Fruit fly (Drosophila melanogaster) whole organism, embryonic: ENCODE data around the gene CG8300.

Experiments
- ATbp ChIP-seq: fragments of 200-800 bp; sonication (Bioruptor generic); optimal IDR thresholded peaks from 2 replicates; lab custom pipeline; 2017; ENCODE audit warnings: missing biosample characterization, mild to moderate bottlenecking, missing genetic modification characterization, missing genetic modification reagents
- Adf1 ChIP-seq: fragments of 200-800 bp; sonication (Bioruptor generic); IDR thresholded peaks from 2 replicates; pipeline ENCODE4 v1.3.6; 2022; ENCODE audit warnings: missing biosample characterization, missing genetic modification characterization
- Atf6 ChIP-seq: fragments of 200-800 bp; sonication (Bioruptor generic); IDR thresholded peaks from 2 replicates; pipeline ENCODE4 v1.3.6; 2022; ENCODE audit warnings: missing biosample characterization, missing genetic modification characterization
- Bteb2 ChIP-seq: fragments of 200-800 bp; sonication (Bioruptor generic); optimal IDR thresholded peaks from 2 replicates; lab custom pipeline; 2016; ENCODE audit warnings: missing biosample characterization, missing genetic modification characterization
- CG10431 ChIP-seq: fragments of 200-800 bp; sonication (Bioruptor generic); optimal IDR thresholded peaks from 3 replicates; lab custom pipeline; 2018; ENCODE audit warnings: missing biosample characterization, mild to moderate bottlenecking, missing genetic modification characterization
- CG10462 ChIP-seq: fragments of 200-800 bp; sonication (Bioruptor generic); optimal IDR thresholded peaks from 2 replicates; lab custom pipeline; 2016; ENCODE audit warnings: missing biosample characterization, missing genetic modification characterization
- CG10979 ChIP-seq: fragments of 200-800 bp; sonication (Bioruptor generic); optimal IDR thresholded peaks from 2 replicates; lab custom pipeline; 2018; ENCODE audit warnings: missing biosample characterization, mild to moderate bottlenecking, missing genetic modification characterization, moderate library complexity
- CG11560 ChIP-seq: fragments of 200-800 bp; sonication (Bioruptor generic); IDR thresholded peaks from 3 replicates; pipeline ENCODE4 v1.3.6; 2022; ENCODE audit warnings: missing biosample characterization, missing genetic modification characterization
- CG11723 ChIP-seq: fragments of 200-800 bp; sonication (Bioruptor generic); optimal IDR thresholded peaks from 2 replicates; lab custom pipeline; 2017; ENCODE audit warnings: missing biosample characterization, mild to moderate bottlenecking, missing genetic modification characterization
- CG12391 ChIP-seq: fragments of 200-800 bp; sonication (Bioruptor generic); optimal IDR thresholded peaks from 3 replicates; lab custom pipeline; 2018; ENCODE audit warnings: missing biosample characterization, mild to moderate bottlenecking, missing genetic modification characterization, moderate library complexity
- CG12744 ChIP-seq: fragments of 200-800 bp; sonication (Bioruptor generic); optimal IDR thresholded peaks from 2 replicates; lab custom pipeline; 2016; ENCODE audit warnings: missing biosample characterization, missing genetic modification characterization
- CG12769 ChIP-seq: fragments of 200-800 bp; sonication (Bioruptor generic); optimal IDR thresholded peaks from 2 replicates; lab custom pipeline; 2019; ENCODE audit warnings: missing biosample characterization, mild to moderate bottlenecking, missing genetic modification characterization, moderate library complexity
- CG12942 ChIP-seq: fragments of 200-800 bp; sonication (Bioruptor generic); optimal IDR thresholded peaks from 3 replicates; lab custom pipeline; 2016; ENCODE audit warnings: missing biosample characterization, missing genetic modification characterization
- CG15479 ChIP-seq: fragments of 200-800 bp; sonication (Bioruptor generic); optimal IDR thresholded peaks from 3 replicates; lab custom pipeline; 2019; ENCODE audit warnings: missing biosample characterization, mild to moderate bottlenecking, missing genetic modification characterization, moderate library complexity
- CG17359 ChIP-seq: fragments of 200-800 bp; sonication (Bioruptor generic); optimal IDR thresholded peaks from 3 replicates; lab custom pipeline; 2018; ENCODE audit warnings: missing biosample characterization, mild to moderate bottlenecking, missing genetic modification characterization, moderate library complexity
- CG17568 ChIP-seq: fragments of 200-800 bp; sonication (Bioruptor generic); optimal IDR thresholded peaks from 2 replicates; lab custom pipeline; 2018; ENCODE audit warnings: missing biosample characterization, mild to moderate bottlenecking, missing genetic modification characterization, moderate library complexity
- CG17912 ChIP-seq: fragments of 200-800 bp; sonication (Bioruptor generic); optimal IDR thresholded peaks from 2 replicates; lab custom pipeline; 2018; ENCODE audit warnings: missing biosample characterization, mild to moderate bottlenecking, missing genetic modification characterization
- CG18262 ChIP-seq: fragments of 200-800 bp; optimal IDR thresholded peaks from 3 replicates; lab custom pipeline; 2019; ENCODE audit warnings: missing biosample characterization, mild to moderate bottlenecking, missing genetic modification characterization, moderate library complexity
- CG2199 ChIP-seq: fragments of 200-800 bp; sonication (Bioruptor generic); IDR thresholded peaks from 3 replicates; pipeline ENCODE4 v1.3.6; 2022; ENCODE audit warnings: missing biosample characterization, missing genetic modification characterization
- CG4424 ChIP-seq: fragments of 200-800 bp; sonication (Bioruptor generic); optimal IDR thresholded peaks from 3 replicates; lab custom pipeline; 2016; ENCODE audit warnings: missing biosample characterization, missing genetic modification characterization
- CG6689 ChIP-seq: fragments of 200-800 bp; sonication (Bioruptor generic); IDR thresholded peaks from 2 replicates; pipeline ENCODE4 v1.3.6; 2022; ENCODE audit warnings: missing biosample characterization, missing genetic modification characterization
- CG9215 ChIP-seq: fragments of 200-800 bp; sonication (Bioruptor generic); IDR thresholded peaks from 2 replicates; pipeline ENCODE4 v1.3.6; 2022; ENCODE audit warnings: missing biosample characterization, missing genetic modification characterization
- CG9437 ChIP-seq: fragments of 200-800 bp; sonication (Bioruptor generic); optimal IDR thresholded peaks from 2 replicates; lab custom pipeline; 2018; ENCODE audit warnings: missing biosample characterization, mild to moderate bottlenecking, missing genetic modification characterization
- CkIIα-i1 ChIP-seq: fragments of 200-800 bp; sonication (Bioruptor generic); IDR thresholded peaks from 2 replicates; pipeline ENCODE4 v1.3.6; 2022; ENCODE audit warnings: missing biosample characterization, missing genetic modification characterization
- HHEX ChIP-seq: fragments of 200-800 bp; sonication (Bioruptor generic); optimal IDR thresholded peaks from 3 replicates; lab custom pipeline; 2017; ENCODE audit warnings: missing biosample characterization, mild to moderate bottlenecking, missing genetic modification characterization, missing genetic modification reagents
- Hmx ChIP-seq: fragments of 200-800 bp; sonication (Bioruptor generic); optimal IDR thresholded peaks from 2 replicates; lab custom pipeline; 2016; ENCODE audit warnings: missing biosample characterization, missing genetic modification characterization
- NC2β ChIP-seq: fragments of 200-800 bp; sonication (Bioruptor generic); optimal IDR thresholded peaks from 2 replicates; lab custom pipeline; 2016; ENCODE audit warnings: missing biosample characterization, missing genetic modification characterization
- Nf-YB ChIP-seq: fragments of 200-800 bp; sonication (Bioruptor generic); optimal IDR thresholded peaks from 3 replicates; lab custom pipeline; 2019; ENCODE audit warnings: missing biosample characterization, mild to moderate bottlenecking, missing genetic modification characterization, moderate library complexity
- Oli ChIP-seq: fragments of 200-800 bp; sonication (Bioruptor generic); optimal IDR thresholded peaks from 2 replicates; lab custom pipeline; 2018; ENCODE audit warnings: missing biosample characterization, mild to moderate bottlenecking, missing genetic modification characterization, moderate library complexity
- Opbp ChIP-seq: fragments of 200-800 bp; sonication (Bioruptor generic); IDR thresholded peaks from 3 replicates; pipeline ENCODE4 v1.3.6; 2022; ENCODE audit warnings: missing biosample characterization, missing genetic modification characterization; ENCODE audit not compliant: partially characterized antibody
- Sox100B ChIP-seq: fragments of 200-800 bp; sonication (Bioruptor generic); optimal IDR thresholded peaks from 3 replicates; lab custom pipeline; 2018; ENCODE audit warnings: missing biosample characterization, mild to moderate bottlenecking, missing genetic modification characterization
- Usf ChIP-seq: fragments of 200-800 bp; sonication (Bioruptor generic); optimal IDR thresholded peaks from 2 replicates; lab custom pipeline; 2017; ENCODE audit warnings: missing genotype, missing biosample characterization, missing genetic modification characterization
- ac ChIP-seq: fragments of 200-800 bp; sonication (Bioruptor generic); optimal IDR thresholded peaks from 3 replicates; lab custom pipeline; 2017; ENCODE audit warnings: missing biosample characterization, mild to moderate bottlenecking, missing genetic modification characterization
- crc ChIP-seq: fragments of 200-800 bp; sonication (Bioruptor generic); optimal IDR thresholded peaks from 2 replicates; lab custom pipeline; 2016; ENCODE audit warnings: missing biosample characterization, missing genetic modification characterization
- ewg ChIP-seq: fragments of 200-800 bp; sonication (Bioruptor generic); optimal IDR thresholded peaks from 3 replicates; lab custom pipeline; 2017; ENCODE audit warnings: mild to moderate bottlenecking, missing biosample characterization, missing genetic modification reagents, missing genetic modification characterization
- eyg ChIP-seq: fragments of 200-800 bp; sonication (Bioruptor generic); optimal IDR thresholded peaks from 3 replicates; lab custom pipeline; 2016; ENCODE audit warnings: missing biosample characterization, missing genetic modification characterization
- gem ChIP-seq: fragments of 200-800 bp; sonication (Bioruptor generic); optimal IDR thresholded peaks from 2 replicates; lab custom pipeline; 2019; ENCODE audit warnings: missing biosample characterization, mild to moderate bottlenecking, missing genetic modification characterization, moderate library complexity
- gro ChIP-seq: fragments of 200-800 bp; sonication (Bioruptor generic); optimal IDR thresholded peaks from 2 replicates; lab custom pipeline; 2016; ENCODE audit warnings: missing biosample characterization, missing genetic modification characterization
- gt ChIP-seq: fragments of 200-800 bp; sonication (Bioruptor generic); IDR thresholded peaks from 2 replicates; pipeline ENCODE4 v1.3.6; 2022; ENCODE audit warnings: missing biosample characterization, missing genetic modification characterization
- lilli ChIP-seq: fragments of 200-800 bp; sonication (Bioruptor generic); optimal IDR thresholded peaks from 3 replicates; lab custom pipeline; 2016; ENCODE audit warnings: missing biosample characterization, missing genetic modification characterization
- nmo ChIP-seq: fragments of 200-800 bp; sonication (Bioruptor generic); optimal IDR thresholded peaks from 2 replicates; lab custom pipeline; 2018; ENCODE audit warnings: missing biosample characterization, mild to moderate bottlenecking, missing genetic modification characterization, moderate library complexity
- psq ChIP-seq: fragments of 200-800 bp; sonication (Bioruptor generic); optimal IDR thresholded peaks from 2 replicates; lab custom pipeline; 2017; ENCODE audit warnings: missing biosample characterization, missing genetic modification characterization
- salm ChIP-seq: fragments of 200-800 bp; sonication (Bioruptor generic); optimal IDR thresholded peaks from 2 replicates; lab custom pipeline; 2018; ENCODE audit warnings: missing biosample characterization, mild to moderate bottlenecking, missing genetic modification characterization
- scrt ChIP-seq: fragments of 200-800 bp; sonication (Bioruptor generic); optimal IDR thresholded peaks from 2 replicates; lab custom pipeline; 2018; ENCODE audit warnings: missing biosample characterization, mild to moderate bottlenecking, missing genetic modification characterization, moderate library complexity
- sens ChIP-seq: fragments of 200-800 bp; sonication (Bioruptor generic); peaks from one replicate; lab custom pipeline; 2016; ENCODE audit warnings: missing biosample characterization, missing genetic modification characterization
- sisA ChIP-seq: fragments of 200-800 bp; sonication (Bioruptor generic); IDR thresholded peaks from 2 replicates; pipeline ENCODE4 v1.3.6; 2022; ENCODE audit warnings: missing biosample characterization, missing genetic modification characterization
- trem ChIP-seq: fragments of 200-800 bp; optimal IDR thresholded peaks from 3 replicates; lab custom pipeline; 2019; ENCODE audit warnings: missing biosample characterization, mild to moderate bottlenecking, missing genetic modification characterization, moderate library complexity
- unpg ChIP-seq: fragments of 200-800 bp; sonication (Bioruptor generic); optimal IDR thresholded peaks from 3 replicates; lab custom pipeline; 2018; ENCODE audit warnings: missing biosample characterization, mild to moderate bottlenecking, missing genetic modification characterization, moderate library complexity
- zen ChIP-seq: fragments of 200-800 bp; sonication (Bioruptor generic); optimal IDR thresholded peaks from 3 replicates; lab custom pipeline; 2018; ENCODE audit warnings: missing biosample characterization, mild to moderate bottlenecking, missing genetic modification characterization, moderate library complexity
- zen2 ChIP-seq: fragments of 200-800 bp; sonication (Bioruptor generic); IDR thresholded peaks from 3 replicates; pipeline ENCODE4 v1.3.6; 2022; ENCODE audit warnings: missing biosample characterization, missing genetic modification characterization; ENCODE audit not compliant: partially characterized antibody
- zfh1 ChIP-seq: fragments of 200-800 bp; sonication (Bioruptor generic); IDR thresholded peaks from 3 replicates; pipeline ENCODE4 v1.3.6; 2022; ENCODE audit warnings: missing biosample characterization, missing genetic modification characterization

The CG8300 gene

dm6 chrX:7094861-7095260, 9.8 kb upstream of the CG8300 start (continued):
- no peak for TF ChIP-seq CG15479 (GFP tag; lab: Kevin White, UChicago)
- peak; percentile 59 for TF ChIP-seq CG10979
- no peak for TF ChIP-seq Adf1
- peak; percentile 31 for TF ChIP-seq ewg
- TF ChIP-seq zfh1 (GFP tag; lab: Robert Waterston, UW) = peak; percentile 50; the same call in 1 of the 3 replicates
- TF ChIP-seq CG12769 (tag; lab: Kevin White, UChicago) = no peak
- TF ChIP-seq Opbp (GFP tag; lab: Robert Waterston, UW) = no peak
- no peak for TF ChIP-seq ac (GFP tag; lab: Kevin White, UChicago)
- TF ChIP-seq CG2199 (GFP tag; lab: Robert Waterston, UW) = 0 out of 3 replicates have a peak, but pooled peaks have one; percentile 34
- TF ChIP-seq nmo (GFP tag; lab: Kevin White, UChicago) = peak; percentile 66
- TF ChIP-seq CG9437 (GFP tag; lab: Kevin White, UChicago) = peak; percentile 24
- TF ChIP-seq crc = no peak
- TF ChIP-seq Sox100B = peak; percentile 36
- TF ChIP-seq zen2 (GFP tag; lab: Robert Waterston, UW) = no peak
- TF ChIP-seq Hmx (GFP tag; lab: Kevin White, UChicago) = no peak
- TF ChIP-seq CG18262 (tag; lab: Kevin White, UChicago) = peak; percentile 52
- no peak for TF ChIP-seq eyg (GFP tag; lab: Kevin White, UChicago)
- peak; percentile 1 for TF ChIP-seq HHEX (GFP tag; lab: Kevin White, UChicago)
- no peak for TF ChIP-seq Bteb2 (GFP tag; lab: Kevin White, UChicago)
- no peak for TF ChIP-seq CG12744
- no peak for TF ChIP-seq CG10462 (GFP tag; lab: Kevin White, UChicago)
- TF ChIP-seq CG17568 (GFP tag; lab: Kevin White, UChicago) = no peak
- TF ChIP-seq NC2β = no peak
- no peak for TF ChIP-seq CkIIα-i1 (GFP tag; lab: Robert Waterston, UW)
- peak; percentile 81 for TF ChIP-seq sens (GFP tag; lab: Kevin White, UChicago)
- TF ChIP-seq CG9215 = no peak
- no peak for TF ChIP-seq Usf (GFP tag; lab: Kevin White, UChicago)
- TF ChIP-seq CG12391 (tag; lab: Kevin White, UChicago) = peak; percentile 55
- no peak for TF ChIP-seq Atf6 (GFP tag; lab: Robert Waterston, UW)
- TF ChIP-seq zen (tag; lab: Kevin White, UChicago) = peak; percentile 11
- no peak for TF ChIP-seq scrt (GFP tag; lab: Kevin White, UChicago)
- peak; percentile 80 for TF ChIP-seq gem (tag; lab: Kevin White, UChicago)
- peak; percentile 51 for TF ChIP-seq Oli (tag; lab: Kevin White, UChicago)
- TF ChIP-seq gro (GFP tag; lab: Kevin White, UChicago) = no peak
- TF ChIP-seq CG10431 (GFP tag; lab: Kevin White, UChicago) = no peak
- TF ChIP-seq Nf-YB (GFP tag; lab: Kevin White, UChicago) = peak; percentile 54
- TF ChIP-seq sisA (GFP tag; lab: Robert Waterston, UW) = peak; percentile 55
- no peak for TF ChIP-seq gt (GFP tag; lab: Robert Waterston, UW)
- TF ChIP-seq CG17912 (GFP tag; lab: Kevin White, UChicago) = no peak
- TF ChIP-seq CG17359 (tag; lab: Kevin White, UChicago) = peak; percentile 57
- peak; percentile 47 for TF ChIP-seq ATbp (GFP tag; lab: Kevin White, UChicago)
- TF ChIP-seq unpg (GFP tag; lab: Kevin White, UChicago) = peak; percentile 46
- peak; percentile 36 for TF ChIP-seq CG4424
- TF ChIP-seq CG12942 (GFP tag; lab: Kevin White, UChicago) = no peak
- peak; percentile 3 for TF ChIP-seq salm (tag; lab: Kevin White, UChicago)
- no peak for TF ChIP-seq psq (GFP tag; lab: Kevin White, UChicago)
- TF ChIP-seq lilli = no peak
- no peak for TF ChIP-seq CG11560 (tag; lab: Robert Waterston, UW)
- no peak for TF ChIP-seq trem (tag; lab: Kevin White, UChicago)
- peak; percentile 28; the same call in 1 of the 2 replicates for TF ChIP-seq CG6689 (GFP tag; lab: Robert Waterston, UW)
- TF ChIP-seq CG11723 (GFP tag; lab: Kevin White, UChicago) = no peak
